Fruit fly (Drosophila melanogaster): ENCODE data around the gene Acyp.

Gene Acyp

DNA sequence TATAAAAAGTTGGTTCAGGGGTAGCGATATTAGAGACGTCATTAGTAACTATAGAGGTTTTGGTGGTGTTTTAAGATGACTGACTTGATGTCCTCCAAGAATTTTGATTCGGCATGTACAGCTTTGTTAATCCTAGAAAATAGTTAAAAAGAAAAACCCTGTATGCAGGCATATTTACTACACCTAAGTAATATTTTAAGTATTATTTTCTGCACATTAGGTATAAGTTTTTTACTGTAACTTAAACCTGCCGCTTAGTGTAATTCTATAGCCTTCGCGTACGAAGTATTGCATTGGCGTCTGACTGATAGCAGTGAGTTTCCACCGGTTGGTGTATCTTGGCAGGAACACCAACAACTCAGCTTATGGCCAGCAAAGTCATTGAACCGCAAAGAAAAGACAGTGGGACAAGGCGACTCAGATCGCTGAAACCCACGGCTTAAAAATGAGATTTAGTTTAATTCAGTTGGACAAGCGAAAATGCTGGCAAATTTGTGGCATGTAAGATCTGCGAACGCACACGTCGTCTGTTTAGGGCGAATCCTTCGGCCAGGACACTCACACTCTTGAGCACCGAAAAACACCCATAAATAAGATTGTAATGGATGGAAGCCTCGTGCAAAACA, 27.1 kb upstream of the Acyp start:
- TF ChIP-seq fru (GFP tag; optimal IDR thresholded peaks at IDR 0.05) (peak; percentile 20), woc (GFP tag; optimal IDR thresholded peaks at IDR 0.05) (no peak), br (GFP tag; optimal IDR thresholded peaks at IDR 0.05) (peak; percentile 4), Myc (optimal IDR thresholded peaks at IDR 0.05) (no peak), tai (GFP tag; optimal IDR thresholded peaks at IDR 0.05) (no peak), foxo (GFP tag; optimal IDR thresholded peaks at IDR 0.05) (peak in 1 of 2 experiments; percentile 40), Hr83 (GFP tag; optimal IDR thresholded peaks at IDR 0.05; ENCODE audit: poor library complexity, severe bottlenecking) (no peak), psq (GFP tag; optimal IDR thresholded peaks at IDR 0.05) (peak; percentile 3), pan (optimal IDR thresholded peaks at IDR 0.05) (no peak), Dfd (GFP tag; optimal IDR thresholded peaks at IDR 0.05) (no peak), ey (GFP tag; optimal IDR thresholded peaks at IDR 0.05) (no peak), rgr (GFP tag; optimal IDR thresholded peaks at IDR 0.05) (no peak), Hr78 (GFP tag; optimal IDR thresholded peaks at IDR 0.05) (no peak), GATAd (GFP tag; optimal IDR thresholded peaks at IDR 0.05) (no peak), dmrt93B (GFP tag; optimal IDR thresholded peaks at IDR 0.05) (no peak), h (GFP tag; optimal IDR thresholded peaks at IDR 0.05) (peak; percentile 4), CG9705 (GFP tag; optimal IDR thresholded peaks at IDR 0.05) (no peak), sv (GFP tag; optimal IDR thresholded peaks at IDR 0.05) (no peak), Hnf4 (GFP tag; optimal IDR thresholded peaks at IDR 0.05) (no peak), Jra (GFP tag; optimal IDR thresholded peaks at IDR 0.05) (no peak)

DNA sequence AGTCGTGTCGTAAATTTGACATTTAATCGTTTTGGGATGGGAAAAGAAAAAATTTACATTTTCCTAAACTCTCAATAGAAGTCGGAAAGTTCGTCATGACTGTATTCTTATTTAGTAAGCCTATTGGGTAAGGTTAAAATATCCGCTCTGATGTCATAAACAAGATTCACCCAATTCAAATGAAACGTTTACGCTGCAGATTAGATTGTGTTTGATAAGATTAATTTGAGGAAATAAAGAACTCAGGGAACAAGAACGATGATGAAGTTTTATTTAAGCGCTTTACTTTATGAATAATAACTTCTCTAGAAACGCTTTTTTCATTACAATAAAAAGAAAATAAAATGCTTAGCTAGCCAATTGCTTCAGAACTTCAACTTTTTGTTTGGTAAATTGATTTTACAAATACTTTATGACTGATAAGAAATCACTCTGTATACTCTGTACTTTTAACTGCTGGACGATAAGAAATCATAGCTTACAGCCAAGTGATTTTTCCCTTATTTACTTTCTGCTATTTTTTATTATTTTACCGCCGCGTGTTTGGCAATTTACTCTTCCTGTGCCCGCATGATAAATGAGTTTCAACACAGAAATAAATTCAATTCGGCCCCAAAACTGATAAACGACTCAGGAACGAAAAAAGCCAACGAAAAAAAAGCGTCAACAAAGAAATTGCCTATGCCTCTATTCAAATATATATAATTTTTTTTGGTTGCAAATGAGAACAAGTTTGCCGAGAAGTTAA, 25.4 kb upstream of the Acyp start:
- TF ChIP-seq brk (GFP tag; optimal IDR thresholded peaks at IDR 0.05) (no peak), Sp1 (GFP tag; optimal IDR thresholded peaks at IDR 0.05) (peak; percentile 4), GATAd (GFP tag; optimal IDR thresholded peaks at IDR 0.05) (no peak), Hr78 (GFP tag; optimal IDR thresholded peaks at IDR 0.05) (no peak), jim (GFP tag; optimal IDR thresholded peaks at IDR 0.05) (no peak), usp (GFP tag; optimal IDR thresholded peaks at IDR 0.05) (no peak), Hnf4 (GFP tag; optimal IDR thresholded peaks at IDR 0.05) (no peak), br (GFP tag; optimal IDR thresholded peaks at IDR 0.05) (peak; percentile 16), Rel (GFP tag; optimal IDR thresholded peaks at IDR 0.05) (no peak), Rel (tag; optimal IDR thresholded peaks at IDR 0.05) (peak; percentile 2), fru (GFP tag; optimal IDR thresholded peaks at IDR 0.05) (peak; percentile 22), rgr (GFP tag; optimal IDR thresholded peaks at IDR 0.05) (no peak), dmrt93B (GFP tag; optimal IDR thresholded peaks at IDR 0.05) (no peak), Jra (GFP tag; optimal IDR thresholded peaks at IDR 0.05) (no peak)

DNA sequence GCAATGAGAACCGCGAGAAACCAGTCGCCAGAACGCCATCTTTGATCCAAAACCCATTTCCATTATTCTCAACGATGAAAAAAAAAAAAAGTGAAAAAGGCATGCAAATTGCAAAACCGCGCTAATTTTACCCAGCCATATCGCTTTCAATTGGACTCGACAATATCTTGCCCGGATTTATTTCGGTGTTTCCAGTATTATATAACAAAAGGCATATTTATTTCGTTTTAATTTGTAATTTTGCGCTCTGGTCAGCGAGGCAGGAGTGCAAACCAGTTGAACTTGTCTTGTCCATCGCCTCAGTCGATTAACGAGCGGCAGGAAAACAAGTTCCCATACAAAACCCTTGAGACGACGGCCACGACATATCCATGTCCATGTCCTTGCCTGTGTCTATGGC, 21.9 kb upstream of the Acyp start:
- no peak for TF ChIP-seq woc (GFP tag; optimal IDR thresholded peaks at IDR 0.05)
- TF ChIP-seq pan (optimal IDR thresholded peaks at IDR 0.05), result no peak
- TF ChIP-seq Hnf4 (GFP tag; optimal IDR thresholded peaks at IDR 0.05), result no peak

DNA sequence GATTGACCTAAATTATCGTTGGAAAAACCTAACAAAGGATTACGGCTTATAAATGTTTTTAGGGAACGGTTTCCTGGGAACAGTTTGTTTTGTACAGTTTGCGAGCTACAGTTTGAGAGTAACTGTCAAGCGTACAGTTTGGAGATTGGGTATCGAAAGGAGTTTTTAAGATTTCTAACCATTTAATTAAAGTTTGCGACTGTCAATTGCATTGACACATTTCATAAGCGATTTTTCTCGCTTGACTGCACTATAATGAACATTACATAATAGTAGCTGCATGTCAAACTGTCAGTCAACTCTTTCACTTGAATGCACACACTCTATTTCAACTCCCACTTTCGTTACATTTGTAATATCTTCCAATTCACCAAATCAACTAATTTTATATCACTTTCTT, 19.1 kb upstream of the Acyp start:
- TF ChIP-seq CrebA (GFP tag; optimal IDR thresholded peaks at IDR 0.05; ENCODE audit: borderline replicate concordance) (no peak), dmrt93B (GFP tag; optimal IDR thresholded peaks at IDR 0.05) (no peak), Rel (GFP tag; optimal IDR thresholded peaks at IDR 0.05) (no peak), Rel (tag; optimal IDR thresholded peaks at IDR 0.05) (no peak), Myc (optimal IDR thresholded peaks at IDR 0.05) (peak; percentile 66), CG9705 (GFP tag; optimal IDR thresholded peaks at IDR 0.05) (no peak), GATAd (GFP tag; optimal IDR thresholded peaks at IDR 0.05) (no peak), rgr (GFP tag; optimal IDR thresholded peaks at IDR 0.05) (no peak)

DNA sequence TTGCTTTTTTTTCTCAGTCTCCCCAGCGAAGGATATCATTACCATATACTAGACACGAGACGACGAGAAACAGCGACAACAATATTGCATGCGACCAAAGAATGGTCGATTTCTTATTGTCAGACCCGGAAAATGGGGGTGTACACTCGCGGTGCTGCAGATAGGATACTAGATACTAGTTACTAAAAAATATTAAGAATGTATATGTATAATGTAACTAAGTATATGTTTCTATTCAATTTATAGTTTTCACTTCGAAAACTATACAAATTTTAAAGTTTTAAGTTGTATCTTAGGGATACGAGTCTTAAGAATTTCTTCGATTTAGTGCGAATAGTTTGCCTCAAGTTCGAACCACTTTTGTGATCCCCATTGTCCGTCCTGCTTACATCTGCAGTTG, 18.4 kb upstream of the Acyp start:
- TF ChIP-seq GATAd (GFP tag; optimal IDR thresholded peaks at IDR 0.05) (no peak), br (GFP tag; optimal IDR thresholded peaks at IDR 0.05) (no peak), rgr (GFP tag; optimal IDR thresholded peaks at IDR 0.05) (no peak), Hr78 (GFP tag; optimal IDR thresholded peaks at IDR 0.05) (no peak), jim (GFP tag; optimal IDR thresholded peaks at IDR 0.05) (no peak), h (GFP tag; optimal IDR thresholded peaks at IDR 0.05) (peak; percentile 31), Jra (GFP tag; optimal IDR thresholded peaks at IDR 0.05) (no peak), Sp1 (GFP tag; optimal IDR thresholded peaks at IDR 0.05) (peak; percentile 44), dl (GFP tag; optimal IDR thresholded peaks at IDR 0.05; ENCODE audit: insufficient read depth in 1 of 2, partially characterized antibody in 2 of 2) (no peak), fru (GFP tag; optimal IDR thresholded peaks at IDR 0.05) (peak; percentile 24), pan (optimal IDR thresholded peaks at IDR 0.05) (no peak), Rel (GFP tag; optimal IDR thresholded peaks at IDR 0.05) (no peak), Rel (tag; optimal IDR thresholded peaks at IDR 0.05) (no peak), Hnf4 (GFP tag; optimal IDR thresholded peaks at IDR 0.05) (no peak), sage (GFP tag; optimal IDR thresholded peaks at IDR 0.05) (no peak), Myc (optimal IDR thresholded peaks at IDR 0.05) (no peak), Hr83 (GFP tag; optimal IDR thresholded peaks at IDR 0.05; ENCODE audit: poor library complexity, severe bottlenecking) (no peak), CrebA (GFP tag; optimal IDR thresholded peaks at IDR 0.05; ENCODE audit: borderline replicate concordance) (no peak), OdsH (GFP tag; optimal IDR thresholded peaks at IDR 0.05) (peak; percentile 28), Abd-B (GFP tag; optimal IDR thresholded peaks at IDR 0.05) (no peak), brk (GFP tag; optimal IDR thresholded peaks at IDR 0.05) (no peak), foxo (GFP tag; optimal IDR thresholded peaks at IDR 0.05) (peak in 1 of 2 experiments; percentile 49), woc (GFP tag; optimal IDR thresholded peaks at IDR 0.05) (no peak), usp (GFP tag; optimal IDR thresholded peaks at IDR 0.05) (no peak), lola (GFP tag; optimal IDR thresholded peaks at IDR 0.05) (no peak), tai (GFP tag; optimal IDR thresholded peaks at IDR 0.05) (no peak), N (GFP tag; optimal IDR thresholded peaks at IDR 0.05) (no peak), CG9705 (GFP tag; optimal IDR thresholded peaks at IDR 0.05) (no peak), dmrt93B (GFP tag; optimal IDR thresholded peaks at IDR 0.05) (no peak), dsf (GFP tag; optimal IDR thresholded peaks at IDR 0.05; ENCODE audit: borderline replicate concordance) (no peak), ey (GFP tag; optimal IDR thresholded peaks at IDR 0.05) (peak; percentile 32), Mio (GFP tag; optimal IDR thresholded peaks at IDR 0.05) (no peak)

Measured in whole organism, wandering third instar larva.